Worm (Caenorhabditis elegans): Measurements from ENCODE around the gene col-183.

Gene col-183

ce11 chrX:13506043-13506442 is 38.5 kb upstream of the col-183 start:
- no peak for TF ChIP-seq aly-1 (tag; optimal IDR thresholded peaks at IDR 0.05)
- no peak for TF ChIP-seq pes-1 (GFP tag; IDR thresholded peaks at IDR 0.05)
- TF ChIP-seq ceh-36 (tag; optimal IDR thresholded peaks at IDR 0.05), result no peak
- no peak for TF ChIP-seq hmg-4 (GFP tag; optimal IDR thresholded peaks at IDR 0.05)

ce11 chrX:13505201-13505600 is 37.6 kb upstream of the col-183 start:
- no peak for TF ChIP-seq pes-1 (GFP tag; IDR thresholded peaks at IDR 0.05)
- no peak for TF ChIP-seq tbx-37 (GFP tag; conservative IDR thresholded peaks at IDR 0.05)

- no peak for TF ChIP-seq sea-1 (GFP tag; conservative IDR thresholded peaks at IDR 0.05)
- TF ChIP-seq hmg-4 (GFP tag; optimal IDR thresholded peaks at IDR 0.05), result peak; percentile 25
Measured at ce11 chrX:13503839-13504238, 36.3 kb upstream of the col-183 start.

- peak; percentile 39 for TF ChIP-seq F13C5.2 (tag; optimal IDR thresholded peaks at IDR 0.05)
- TF ChIP-seq hmg-4 (GFP tag; optimal IDR thresholded peaks at IDR 0.05), result peak; percentile 34
- TF ChIP-seq tra-4 (tag; optimal IDR thresholded peaks at IDR 0.05), result no peak
Measured at ce11 chrX:13502282-13502681, 34.7 kb upstream of the col-183 start.

- TF ChIP-seq scrt-1 (GFP tag; IDR thresholded peaks at IDR 0.05) (no peak), tbx-37 (GFP tag; conservative IDR thresholded peaks at IDR 0.05) (no peak), ets-7 (tag; optimal IDR thresholded peaks at IDR 0.05) (no peak), B0310.2 (tag; optimal IDR thresholded peaks at IDR 0.05) (no peak), hmbx-1 (tag; optimal IDR thresholded peaks at IDR 0.05) (no peak), ceh-13 (GFP tag; optimal IDR thresholded peaks at IDR 0.05) (no peak), sea-1 (GFP tag; conservative IDR thresholded peaks at IDR 0.05) (no peak), aly-1 (tag; optimal IDR thresholded peaks at IDR 0.05) (no peak), ama-1 (optimal IDR thresholded peaks at IDR 0.05) (no peak), hnd-1 (tag; optimal IDR thresholded peaks at IDR 0.05) (no peak), tra-4 (tag; optimal IDR thresholded peaks at IDR 0.05) (no peak), ceh-36 (tag; optimal IDR thresholded peaks at IDR 0.05) (no peak), F13C5.2 (tag; optimal IDR thresholded peaks at IDR 0.05) (no peak), flt-1 (GFP tag; IDR thresholded peaks at IDR 0.05) (no peak), tbx-11 (GFP tag; IDR thresholded peaks at IDR 0.05) (no peak), pes-1 (GFP tag; IDR thresholded peaks at IDR 0.05) (no peak), hmg-4 (GFP tag; optimal IDR thresholded peaks at IDR 0.05) (no peak)
Measured at ce11 chrX:13500568-13500967, 33.0 kb upstream of the col-183 start, which contains the start of gene sad-1. Gene sad-1 (minus strand): TSS chrX:13500668.

ce11 chrX:13499923-13500322 is 32.4 kb upstream of the col-183 start:
- TF ChIP-seq ets-7 (tag; optimal IDR thresholded peaks at IDR 0.05) (no peak), hnd-1 (tag; optimal IDR thresholded peaks at IDR 0.05) (no peak), tbx-11 (GFP tag; IDR thresholded peaks at IDR 0.05) (no peak), tbx-37 (GFP tag; conservative IDR thresholded peaks at IDR 0.05) (no peak), ceh-13 (GFP tag; optimal IDR thresholded peaks at IDR 0.05) (no peak), F13C5.2 (tag; optimal IDR thresholded peaks at IDR 0.05) (no peak), hmbx-1 (tag; optimal IDR thresholded peaks at IDR 0.05) (no peak), aly-1 (tag; optimal IDR thresholded peaks at IDR 0.05) (no peak), pes-1 (GFP tag; IDR thresholded peaks at IDR 0.05) (no peak), hmg-4 (GFP tag; optimal IDR thresholded peaks at IDR 0.05) (no peak), ceh-36 (tag; optimal IDR thresholded peaks at IDR 0.05) (no peak), tra-4 (tag; optimal IDR thresholded peaks at IDR 0.05) (no peak), B0310.2 (tag; optimal IDR thresholded peaks at IDR 0.05) (no peak)

ce11 chrX:13499098-13499497 is 31.5 kb upstream of the col-183 start:
- no peak for TF ChIP-seq tbx-37 (GFP tag; conservative IDR thresholded peaks at IDR 0.05)
- TF ChIP-seq F13C5.2 (tag; optimal IDR thresholded peaks at IDR 0.05), result no peak
- TF ChIP-seq ceh-13 (GFP tag; optimal IDR thresholded peaks at IDR 0.05), result no peak
- no peak for TF ChIP-seq sea-1 (GFP tag; conservative IDR thresholded peaks at IDR 0.05)
- no peak for TF ChIP-seq hnd-1 (tag; optimal IDR thresholded peaks at IDR 0.05)
- TF ChIP-seq flt-1 (GFP tag; IDR thresholded peaks at IDR 0.05), result no peak

ce11 chrX:13493762-13494161 is 26.2 kb upstream of the col-183 start:
- TF ChIP-seq sea-1 (GFP tag; conservative IDR thresholded peaks at IDR 0.05) (no peak), ceh-36 (tag; optimal IDR thresholded peaks at IDR 0.05) (no peak)

ce11 chrX:13484813-13485212 is 17.2 kb upstream of the col-183 start, which contains the start of gene srd-51:
Gene srd-51 (minus strand): TSS chrX:13484913.
- no peak for TF ChIP-seq scrt-1 (GFP tag; IDR thresholded peaks at IDR 0.05)
- no peak for TF ChIP-seq ceh-36 (tag; optimal IDR thresholded peaks at IDR 0.05)
- no peak for TF ChIP-seq aly-1 (tag; optimal IDR thresholded peaks at IDR 0.05)
- TF ChIP-seq ets-7 (tag; optimal IDR thresholded peaks at IDR 0.05), result no peak
- TF ChIP-seq sea-1 (GFP tag; conservative IDR thresholded peaks at IDR 0.05), result no peak
- no peak for TF ChIP-seq hnd-1 (tag; optimal IDR thresholded peaks at IDR 0.05)
- no peak for TF ChIP-seq ceh-13 (GFP tag; optimal IDR thresholded peaks at IDR 0.05)
- no peak for TF ChIP-seq tbx-11 (GFP tag; IDR thresholded peaks at IDR 0.05)
- no peak for TF ChIP-seq F13C5.2 (tag; optimal IDR thresholded peaks at IDR 0.05)
- TF ChIP-seq B0310.2 (tag; optimal IDR thresholded peaks at IDR 0.05), result no peak
- TF ChIP-seq hmg-4 (GFP tag; optimal IDR thresholded peaks at IDR 0.05), result no peak
- TF ChIP-seq pes-1 (GFP tag; IDR thresholded peaks at IDR 0.05), result no peak
- TF ChIP-seq ama-1 (optimal IDR thresholded peaks at IDR 0.05), result no peak
- TF ChIP-seq hmbx-1 (tag; optimal IDR thresholded peaks at IDR 0.05), result no peak
- no peak for TF ChIP-seq tbx-37 (GFP tag; conservative IDR thresholded peaks at IDR 0.05)
- TF ChIP-seq flt-1 (GFP tag; IDR thresholded peaks at IDR 0.05), result no peak

Data from whole organism, early embryonic.